Fruit fly (Drosophila melanogaster) whole organism, embryonic: ENCODE results near the gene Cyp309a2.

Experiments used
- BEAF-32 ChIP-seq: fragments of 200-800 bp; sonication (Bioruptor generic); optimal IDR thresholded peaks from 3 replicates; lab custom pipeline; 2017; ENCODE audit warnings: missing biosample characterization, missing genetic modification characterization, mild to moderate bottlenecking, moderate library complexity, missing genetic modification reagents
- Blimp-1 ChIP-seq: fragments of 200-800 bp; sonication (Bioruptor generic); optimal IDR thresholded peaks from 3 replicates; lab custom pipeline; 2018; ENCODE audit warnings: missing biosample characterization, missing genetic modification characterization, mild to moderate bottlenecking, moderate library complexity, missing genetic modification reagents
- CG10274 ChIP-seq: fragments of 200-800 bp; sonication (Bioruptor generic); optimal IDR thresholded peaks from 3 replicates; lab custom pipeline; 2017; ENCODE audit warnings: missing biosample characterization, mild to moderate bottlenecking, missing genetic modification characterization
- CG10979 ChIP-seq: fragments of 200-800 bp; sonication (Bioruptor generic); optimal IDR thresholded peaks from 2 replicates; lab custom pipeline; 2018; ENCODE audit warnings: missing biosample characterization, mild to moderate bottlenecking, missing genetic modification characterization, moderate library complexity
- CG11093 ChIP-seq: fragments of 200-800 bp; sonication (Bioruptor generic); IDR thresholded peaks from 3 replicates; pipeline ENCODE4 v1.3.6; 2022; ENCODE audit warnings: missing biosample characterization, missing genetic modification characterization
- CG12744 ChIP-seq: fragments of 200-800 bp; sonication (Bioruptor generic); optimal IDR thresholded peaks from 2 replicates; lab custom pipeline; 2016; ENCODE audit warnings: missing biosample characterization, missing genetic modification characterization
- CG14965 ChIP-seq: fragments of 200-800 bp; sonication (Bioruptor generic); optimal IDR thresholded peaks from 2 replicates; lab custom pipeline; 2016; ENCODE audit warnings: missing biosample characterization, missing genetic modification characterization, borderline replicate concordance
- CG15011 ChIP-seq: fragments of 200-800 bp; sonication (Bioruptor generic); optimal IDR thresholded peaks from 3 replicates; lab custom pipeline; 2018; ENCODE audit warnings: missing biosample characterization, mild to moderate bottlenecking, missing genetic modification characterization
- CG17186 ChIP-seq: fragments of 200-800 bp; sonication (Bioruptor generic); optimal IDR thresholded peaks from 3 replicates; lab custom pipeline; 2017; ENCODE audit warnings: missing biosample characterization, missing genetic modification reagents, missing genetic modification characterization
- CG18262 ChIP-seq: fragments of 200-800 bp; optimal IDR thresholded peaks from 3 replicates; lab custom pipeline; 2019; ENCODE audit warnings: missing biosample characterization, mild to moderate bottlenecking, missing genetic modification characterization, moderate library complexity
- CG2712 ChIP-seq: fragments of 200-800 bp; optimal IDR thresholded peaks from 3 replicates; lab custom pipeline; 2019; ENCODE audit warnings: missing biosample characterization, mild to moderate bottlenecking, missing genetic modification characterization, moderate library complexity
- CG30020 ChIP-seq: fragments of 200-800 bp; optimal IDR thresholded peaks from 2 replicates; lab custom pipeline; 2019; ENCODE audit warnings: missing biosample characterization, mild to moderate bottlenecking, missing genetic modification characterization, moderate library complexity
- CG32532 ChIP-seq: fragments of 200-800 bp; sonication (Bioruptor generic); IDR thresholded peaks from 2 replicates; pipeline ENCODE4 v1.3.6; 2022; ENCODE audit warnings: missing biosample characterization, missing genetic modification characterization
- CG5180 ChIP-seq: fragments of 200-800 bp; sonication (Bioruptor generic); optimal IDR thresholded peaks from 3 replicates; lab custom pipeline; 2017; ENCODE audit warnings: missing biosample characterization, missing genetic modification characterization, mild to moderate bottlenecking, moderate library complexity, missing genetic modification reagents
- CG7928 ChIP-seq: fragments of 200-800 bp; sonication (Bioruptor generic); optimal IDR thresholded peaks from 2 replicates; lab custom pipeline; 2017; ENCODE audit warnings: missing biosample characterization, mild to moderate bottlenecking, missing genetic modification characterization
- Dll ChIP-seq: fragments of 200-800 bp; sonication (Bioruptor generic); IDR thresholded peaks from 4 replicates; pipeline ENCODE4 v1.3.6; 2022; ENCODE audit warnings: missing biosample characterization, missing genetic modification characterization; ENCODE audit not compliant: partially characterized antibody
- Dref ChIP-seq: fragments of 200-800 bp; sonication (Bioruptor generic); IDR thresholded peaks from 2 replicates; pipeline ENCODE4 v1.3.6; 2022; ENCODE audit warnings: missing biosample characterization, missing genetic modification characterization
- E2f2 ChIP-seq: fragments of 200-800 bp; sonication (Bioruptor generic); IDR thresholded peaks from 2 replicates; pipeline ENCODE4 v1.3.6; 2022; ENCODE audit warnings: missing biosample characterization, missing genetic modification characterization
- Fer1 ChIP-seq: fragments of 200-800 bp; sonication (Bioruptor generic); optimal IDR thresholded peaks from 2 replicates; lab custom pipeline; 2017; ENCODE audit warnings: missing biosample characterization, mild to moderate bottlenecking, missing genetic modification characterization
- H2.0 ChIP-seq: fragments of 200-800 bp; sonication (Bioruptor generic); IDR thresholded peaks from 2 replicates; pipeline ENCODE4 v1.3.6; 2022; ENCODE audit warnings: missing biosample characterization, missing genetic modification characterization
- Lhr ChIP-seq: fragments of 200-800 bp; sonication (Bioruptor generic); optimal IDR thresholded peaks from 3 replicates; lab custom pipeline; 2017; ENCODE audit warnings: mild to moderate bottlenecking, missing biosample characterization, missing genetic modification reagents, missing genetic modification characterization
- Med ChIP-seq: fragments of 200-800 bp; sonication (Bioruptor generic); peaks from one replicate; lab custom pipeline; 2016; ENCODE audit warnings: missing biosample characterization, missing genetic modification characterization, mild to moderate bottlenecking, inconsistent platforms, moderate library complexity
- NK7.1 ChIP-seq: fragments of 200-800 bp; sonication (Bioruptor generic); optimal IDR thresholded peaks from 3 replicates; lab custom pipeline; 2016; ENCODE audit warnings: missing biosample characterization, missing genetic modification characterization
- Pdp1 ChIP-seq, 2 experiments: fragments of 200-800 bp; sonication (Bioruptor generic); optimal IDR thresholded peaks; 3 replicates each; lab custom pipeline; 2016; ENCODE audit warnings: missing biosample characterization in 2 of 2, missing genetic modification characterization in 2 of 2, mild to moderate bottlenecking in 1 of 2, moderate library complexity in 1 of 2
- Sin3A ChIP-seq: fragments of >200 bp; optimal IDR thresholded peaks from 2 replicates; lab custom pipeline; 2018
- Stat92E ChIP-seq, 3 experiments: fragments of >200 bp in 2 of 3; fragments of 200-800 bp in 1 of 3; sonication (Bioruptor generic) in 1 of 3; optimal IDR thresholded peaks; 2 replicates each; lab custom pipeline; 2017 to 2019; ENCODE audit warnings: missing biosample characterization in 3 of 3, missing genetic modification characterization in 3 of 3, mild to moderate bottlenecking in 1 of 3, moderate library complexity in 1 of 3
- YL-1 ChIP-seq: fragments of 200-800 bp; sonication (Bioruptor generic); optimal IDR thresholded peaks from 3 replicates; lab custom pipeline; 2017; ENCODE audit warnings: missing biosample characterization, mild to moderate bottlenecking, missing genetic modification characterization
- bab2 ChIP-seq: fragments of 200-800 bp; sonication (Bioruptor generic); optimal IDR thresholded peaks from 2 replicates; lab custom pipeline; 2016; ENCODE audit warnings: missing biosample characterization, missing genetic modification characterization
- chm ChIP-seq: fragments of 200-800 bp; sonication (Bioruptor generic); IDR thresholded peaks from 2 replicates; pipeline ENCODE4 v1.3.6; 2022; ENCODE audit warnings: missing biosample characterization, missing genetic modification characterization
- dimm ChIP-seq: fragments of 200-800 bp; sonication (Bioruptor generic); IDR thresholded peaks from 2 replicates; pipeline ENCODE4 v1.3.6; 2022; ENCODE audit warnings: missing biosample characterization, missing genetic modification characterization
- dm ChIP-seq: fragments of 200-800 bp; sonication (Bioruptor generic); optimal IDR thresholded peaks from 3 replicates; lab custom pipeline; 2016; ENCODE audit warnings: missing biosample characterization, missing genetic modification characterization
- grau ChIP-seq: fragments of 200-800 bp; optimal IDR thresholded peaks from 3 replicates; lab custom pipeline; 2019; ENCODE audit warnings: missing biosample characterization, mild to moderate bottlenecking, missing genetic modification characterization, moderate library complexity
- hkb ChIP-seq, 2 experiments: fragments of 200-800 bp in 1 of 2; fragments of >200 bp in 1 of 2; sonication (Bioruptor generic) in 1 of 2; IDR thresholded peaks in 1 of 2; optimal IDR thresholded peaks in 1 of 2; 2 replicates each; pipeline versions ENCODE4 v1.3.6 to Lab custom; 2017 to 2022; ENCODE audit warnings: missing biosample characterization in 1 of 2, missing genetic modification characterization in 1 of 2
- kay ChIP-seq: fragments of 200-800 bp; sonication (Bioruptor generic); optimal IDR thresholded peaks from 2 replicates; lab custom pipeline; 2016; ENCODE audit warnings: missing biosample characterization, missing genetic modification characterization
- lov ChIP-seq, 2 experiments: fragments of 200-800 bp in 1 of 2; fragments of >200 bp in 1 of 2; sonication (Bioruptor generic) in 1 of 2; IDR thresholded peaks in 1 of 2; optimal IDR thresholded peaks in 1 of 2; 2 replicates in 1 of 2; 3 replicates in 1 of 2; pipeline versions ENCODE4 v1.3.6 to Lab custom; 2017 to 2022; ENCODE audit warnings: missing biosample characterization in 1 of 2, missing genetic modification characterization in 1 of 2
- nom ChIP-seq: fragments of 200-800 bp; sonication (Bioruptor generic); optimal IDR thresholded peaks from 2 replicates; lab custom pipeline; 2017; ENCODE audit warnings: missing biosample characterization, missing genetic modification characterization, mild to moderate bottlenecking, moderate library complexity, missing genetic modification reagents
- onecut ChIP-seq: fragments of 200-800 bp; sonication (Bioruptor generic); IDR thresholded peaks from 2 replicates; pipeline ENCODE4 v1.3.6; 2022; ENCODE audit warnings: missing biosample characterization, missing genetic modification characterization
- pzg ChIP-seq: fragments of 200-800 bp; sonication (Bioruptor generic); optimal IDR thresholded peaks from 3 replicates; lab custom pipeline; 2018; ENCODE audit warnings: missing biosample characterization, mild to moderate bottlenecking, missing genetic modification characterization, moderate library complexity
- row ChIP-seq: fragments of 200-800 bp; sonication (Bioruptor generic); IDR thresholded peaks from 3 replicates; pipeline ENCODE4 v1.3.6; 2022; ENCODE audit warnings: missing biosample characterization, missing genetic modification characterization
- sc ChIP-seq, 3 experiments: fragments of >200 bp in 2 of 3; fragments of 200-800 bp in 1 of 3; sonication (Bioruptor generic) in 1 of 3; optimal IDR thresholded peaks; 2 replicates in 2 of 3; 3 replicates in 1 of 3; lab custom pipeline; 2017; ENCODE audit warnings: mild to moderate bottlenecking in 1 of 3, missing biosample characterization in 1 of 3, missing genetic modification characterization in 1 of 3, missing genetic modification reagents in 1 of 3
- sens ChIP-seq: fragments of 200-800 bp; sonication (Bioruptor generic); peaks from one replicate; lab custom pipeline; 2016; ENCODE audit warnings: missing biosample characterization, missing genetic modification characterization
- tx ChIP-seq: fragments of 200-800 bp; sonication (Bioruptor generic); optimal IDR thresholded peaks from 2 replicates; lab custom pipeline; 2016; ENCODE audit warnings: missing biosample characterization, missing genetic modification characterization
- zen ChIP-seq: fragments of 200-800 bp; sonication (Bioruptor generic); optimal IDR thresholded peaks from 3 replicates; lab custom pipeline; 2018; ENCODE audit warnings: missing biosample characterization, mild to moderate bottlenecking, missing genetic modification characterization, moderate library complexity
- zf30C ChIP-seq: fragments of 200-800 bp; sonication (Bioruptor generic); optimal IDR thresholded peaks from 3 replicates; lab custom pipeline; 2018; ENCODE audit warnings: missing biosample characterization, mild to moderate bottlenecking, missing genetic modification characterization

The Cyp309a2 gene

DNA sequence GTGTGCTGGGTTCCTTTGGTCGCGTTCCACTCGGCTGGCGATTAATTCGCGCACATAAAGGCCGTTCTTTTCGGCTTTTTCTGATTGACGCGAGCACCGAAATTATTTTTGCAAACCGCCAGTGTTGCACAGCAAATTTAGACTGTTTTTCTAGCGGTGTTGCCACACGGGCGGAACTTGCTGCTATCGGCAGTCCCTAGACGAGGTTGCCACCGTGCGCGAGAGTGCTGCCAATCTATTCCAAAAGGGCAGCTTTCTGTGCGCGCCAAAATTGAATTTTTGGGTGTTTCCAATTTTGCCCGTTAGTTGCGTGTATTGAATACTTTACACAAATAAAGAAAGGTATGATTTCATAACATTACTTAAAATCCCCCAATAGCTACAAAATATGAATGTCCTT is 12.4 kb upstream of the Cyp309a2 start, which contains the start of gene Drp1 (continued):
- TF ChIP-seq CG14965 (no peak), Dref (peak; percentile 55)
- TF ChIP-seq, all 482 proteins: peak for 237

- TF ChIP-seq Pdp1 (GFP tag; optimal IDR thresholded peaks at IDR 0.05; lab: Kevin White, UChicago) (peak in 1 of 2 experiments; percentile 89), CG11093 (GFP tag; lab: Robert Waterston, UW) (peak; percentile 6; the same call in 1 of the 3 replicates), Dll (no peak), onecut (GFP tag; lab: Robert Waterston, UW) (peak; percentile 79), zf30C (peak; percentile 54), chm (GFP tag; lab: Robert Waterston, UW) (no peak), nom (GFP tag; lab: Kevin White, UChicago) (peak; percentile 44), grau (peak; percentile 61), sens (peak; percentile 32), hkb (optimal IDR thresholded peaks at IDR 0.05; lab: Kevin White, UChicago) (no peak), hkb (GFP tag; IDR thresholded peaks at IDR 0.05; lab: Robert Waterston, UW) (0 out of 2 replicates have a peak, but pooled peaks have one; percentile 16)
- TF ChIP-seq, all 482 proteins: peak for 8
Observed at dm6 chr2L:2584461-2585056, 11.7 kb upstream of the Cyp309a2 start.

DNA sequence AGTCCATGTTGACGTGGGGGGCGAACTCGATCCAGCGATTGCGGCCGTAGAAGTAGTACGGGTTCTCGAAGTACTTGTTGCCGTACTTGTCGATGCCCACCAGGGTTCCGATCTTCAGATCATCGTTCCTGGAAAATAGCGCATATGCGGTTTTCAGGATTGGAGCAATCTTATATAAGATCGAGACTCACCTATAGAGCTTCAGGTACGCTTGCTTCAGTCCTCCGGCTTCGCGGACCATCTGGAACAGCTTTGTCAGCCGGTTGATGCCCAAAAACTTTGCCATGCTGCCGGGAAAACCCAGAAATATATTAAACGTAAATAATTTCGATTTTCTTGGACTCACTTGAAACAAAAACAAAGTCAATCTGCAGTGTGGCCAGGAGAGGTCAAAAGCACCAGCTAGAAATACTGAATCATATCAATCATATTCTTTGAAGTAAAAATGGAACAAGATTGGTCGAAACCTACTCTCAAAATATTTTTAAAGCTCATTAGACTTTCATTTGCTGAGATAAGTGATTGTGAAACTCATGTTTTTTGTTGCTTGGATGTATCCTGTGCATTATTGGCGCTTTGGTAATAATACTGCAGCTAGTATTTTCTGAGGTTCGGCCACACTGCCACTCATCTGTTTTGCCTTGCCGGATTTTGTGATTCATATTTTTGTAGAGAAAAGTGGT is 7.0 kb upstream of the Cyp309a2 start, which contains the start of the genes ND-B17.2 and Arpc5:
Gene ND-B17.2, minus strand, starts transcription at position 504 of the 683 bp plus-strand sequence.
Gene Arpc5, plus strand, starts transcription at position 624 of the 683 bp plus-strand sequence.
- no peak for TF ChIP-seq lov (optimal IDR thresholded peaks at IDR 0.05; lab: Kevin White, UChicago)
- TF ChIP-seq lov (GFP tag; IDR thresholded peaks at IDR 0.05; lab: Robert Waterston, UW), result no peak
- no peak for TF ChIP-seq onecut (GFP tag; lab: Robert Waterston, UW)
- TF ChIP-seq CG10274 (GFP tag; lab: Kevin White, UChicago), result no peak
- peak; percentile 26 for TF ChIP-seq CG2712 (tag; lab: Kevin White, UChicago)
- no peak for TF ChIP-seq CG7928 (GFP tag; lab: Kevin White, UChicago)
- peak; percentile 39 for TF ChIP-seq zen (tag; lab: Kevin White, UChicago)
- TF ChIP-seq tx (GFP tag; lab: Kevin White, UChicago), result no peak
- no peak for TF ChIP-seq sc (optimal IDR thresholded peaks at IDR 0.05; lab: Kevin White, UChicago)
- TF ChIP-seq sc (GFP tag; optimal IDR thresholded peaks at IDR 0.05; lab: Kevin White, UChicago), result no peak
- peak; percentile 47; the same call in 1 of the 2 replicates for TF ChIP-seq E2f2 (GFP tag; lab: Robert Waterston, UW)
- TF ChIP-seq kay (GFP tag; lab: Kevin White, UChicago), result peak; percentile 73
- TF ChIP-seq CG12744 (GFP tag; lab: Kevin White, UChicago), result no peak
- peak; percentile 70 for TF ChIP-seq CG17186 (GFP tag; lab: Kevin White, UChicago)
- TF ChIP-seq dimm (GFP tag; lab: Robert Waterston, UW), result no peak
- TF ChIP-seq CG18262 (tag; lab: Kevin White, UChicago), result peak; percentile 29
- TF ChIP-seq CG15011 (GFP tag; lab: Kevin White, UChicago), result no peak
- TF ChIP-seq Med (GFP tag; lab: Kevin White, UChicago), result peak; percentile 85
- peak; percentile 73 for TF ChIP-seq YL-1 (GFP tag; lab: Kevin White, UChicago)
- TF ChIP-seq bab2, result peak; percentile 17
- peak; percentile 74 for TF ChIP-seq pzg
- peak in 1 of 3 experiments; percentile 22 for TF ChIP-seq Stat92E (GFP tag; optimal IDR thresholded peaks at IDR 0.05; lab: Kevin White, UChicago)
- TF ChIP-seq CG10979 (tag; lab: Kevin White, UChicago), result peak; percentile 33
- no peak for TF ChIP-seq CG5180 (GFP tag; lab: Kevin White, UChicago)
- TF ChIP-seq CG30020 (tag; lab: Kevin White, UChicago), result peak; percentile 38
- peak; percentile 12 for TF ChIP-seq Fer1 (GFP tag; lab: Kevin White, UChicago)
- peak; percentile 11 for TF ChIP-seq dm
- TF ChIP-seq Sin3A, result peak; percentile 88
- TF ChIP-seq Lhr (GFP tag; lab: Kevin White, UChicago), result peak; percentile 49
- TF ChIP-seq CG32532 (GFP tag; lab: Robert Waterston, UW), result no peak
- no peak for TF ChIP-seq Blimp-1 (GFP tag; lab: Kevin White, UChicago)
- TF ChIP-seq H2.0 (GFP tag; lab: Robert Waterston, UW), result no peak
- TF ChIP-seq BEAF-32 (GFP tag; lab: Kevin White, UChicago), result peak; percentile 42
- TF ChIP-seq row, result peak; percentile 75
- no peak for TF ChIP-seq NK7.1 (GFP tag; lab: Kevin White, UChicago)
